Fruit fly (Drosophila melanogaster): ENCODE measurements around the gene knk.

knk gene

DNA sequence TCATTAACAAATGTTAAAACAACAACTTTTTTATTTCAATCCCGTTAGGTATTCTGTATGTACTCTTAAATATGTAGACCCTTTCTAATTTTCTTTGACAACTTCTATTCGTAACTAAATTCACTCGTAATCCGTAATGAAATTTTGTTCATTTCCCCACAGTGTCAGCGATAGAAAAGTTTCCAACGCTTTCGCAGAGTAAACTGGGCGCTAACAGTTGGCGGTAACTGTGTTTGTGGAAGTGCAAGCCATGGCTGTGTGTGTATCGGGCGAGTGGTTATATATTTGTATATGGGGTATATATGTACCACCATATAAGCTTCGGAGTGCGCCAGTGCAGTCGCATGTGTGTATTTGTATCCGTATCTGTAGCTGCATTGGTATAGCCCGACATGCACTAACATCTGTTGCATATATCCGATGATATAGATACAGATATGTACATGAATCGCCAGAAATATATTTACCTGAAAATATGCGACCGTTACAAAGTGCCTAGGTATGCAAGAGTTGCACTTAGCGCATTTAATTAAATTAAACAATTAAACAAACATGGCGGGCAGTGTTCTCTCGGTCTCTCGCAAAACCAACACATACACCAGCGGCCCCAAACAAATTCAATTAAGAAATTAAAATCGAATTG, 43.9 kb downstream of the knk start:
- TF ChIP-seq CTCF (optimal IDR thresholded peaks at IDR 0.05) (no peak), CG8478 (optimal IDR thresholded peaks at IDR 0.05) (no peak)

DNA sequence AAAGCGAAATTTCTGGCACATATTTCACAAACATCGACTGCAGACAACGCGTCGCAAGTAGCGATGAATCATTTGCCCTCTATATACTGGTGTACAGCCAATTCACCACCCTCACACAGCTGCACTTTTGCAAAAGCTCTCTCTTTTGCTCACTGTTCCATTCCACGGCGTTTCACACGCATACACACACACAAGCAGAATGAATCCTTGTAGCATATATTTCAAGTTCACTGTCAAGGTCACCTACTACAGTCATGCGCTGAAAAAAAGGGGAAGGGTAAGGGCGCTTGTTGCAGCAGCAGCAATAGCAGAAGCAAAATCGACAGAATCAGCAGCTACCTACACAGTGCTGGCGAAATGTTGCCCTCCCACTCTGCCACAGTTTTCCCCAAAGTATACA, 44.8 kb downstream of the knk start:
- no peak for TF ChIP-seq CTCF (optimal IDR thresholded peaks at IDR 0.05)
- no peak for TF ChIP-seq CG8478 (optimal IDR thresholded peaks at IDR 0.05)

DNA sequence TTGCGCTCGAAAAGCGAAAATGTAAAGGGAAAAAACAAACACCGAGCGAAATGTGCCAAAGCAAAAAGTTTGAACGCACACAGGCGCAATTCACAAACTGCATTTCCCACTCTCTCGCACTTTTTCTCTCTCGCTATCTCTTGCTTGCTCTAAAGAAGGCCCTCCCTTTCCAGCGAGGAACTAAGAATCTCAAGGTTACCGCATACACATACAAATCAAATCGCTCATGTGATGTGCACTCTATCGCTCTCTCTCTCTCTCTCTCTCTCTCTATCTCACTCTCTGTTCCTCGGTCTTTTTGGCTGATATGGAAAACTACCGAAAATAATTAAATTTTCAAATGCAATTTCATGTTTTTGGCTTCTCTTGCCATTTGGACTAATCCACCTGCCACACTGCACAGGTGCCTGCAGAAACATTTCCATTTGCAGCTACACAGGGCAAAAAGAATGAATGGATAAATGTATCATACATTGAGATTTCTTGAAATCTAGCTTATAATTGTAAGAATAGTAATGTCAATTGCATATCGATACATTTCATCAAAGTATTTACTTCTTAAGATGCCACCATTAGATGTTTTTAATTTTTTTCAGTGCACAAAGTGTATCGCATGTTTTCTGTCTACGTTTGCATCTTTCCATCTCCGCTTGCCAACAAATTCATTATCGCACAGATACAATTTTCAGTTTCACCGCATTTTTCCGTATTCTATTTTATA, 46.0 kb downstream of the knk start:
- TF ChIP-seq CTCF (optimal IDR thresholded peaks at IDR 0.05), result no peak
- no peak for TF ChIP-seq CG8478 (optimal IDR thresholded peaks at IDR 0.05)

DNA sequence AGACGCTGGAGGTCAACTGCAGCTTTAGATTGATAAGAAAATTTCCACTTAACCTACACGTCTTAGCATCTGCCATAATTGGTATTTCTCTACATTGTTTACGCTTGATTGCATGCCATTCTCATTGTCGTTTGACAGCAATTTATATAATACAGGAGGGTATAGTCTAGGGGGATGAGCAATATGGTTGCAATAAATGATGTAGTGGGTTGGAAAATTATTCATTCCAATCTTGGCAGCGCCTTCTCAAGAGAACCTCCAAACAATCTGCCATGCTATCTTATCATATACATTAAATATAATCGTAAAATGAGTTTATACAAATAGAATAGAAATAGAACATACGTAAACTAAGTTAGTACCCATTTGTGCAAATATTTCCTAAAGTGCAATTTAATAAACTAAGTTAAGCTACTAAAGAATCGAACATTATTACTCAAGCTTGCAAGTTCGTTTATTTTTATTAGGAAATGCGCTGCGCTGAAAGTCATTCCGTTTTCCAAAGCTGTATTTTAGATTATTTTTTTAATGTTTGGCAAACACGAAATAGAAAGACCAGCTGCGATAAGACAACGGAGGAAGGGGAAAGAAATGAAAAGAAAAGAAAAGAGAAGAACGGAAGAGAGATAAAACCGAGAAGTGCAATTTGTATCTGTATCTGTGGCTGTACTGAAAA, 46.9 kb downstream of the knk start:
- TF ChIP-seq CG8478 (optimal IDR thresholded peaks at IDR 0.05) (no peak), CTCF (optimal IDR thresholded peaks at IDR 0.05) (no peak)

DNA sequence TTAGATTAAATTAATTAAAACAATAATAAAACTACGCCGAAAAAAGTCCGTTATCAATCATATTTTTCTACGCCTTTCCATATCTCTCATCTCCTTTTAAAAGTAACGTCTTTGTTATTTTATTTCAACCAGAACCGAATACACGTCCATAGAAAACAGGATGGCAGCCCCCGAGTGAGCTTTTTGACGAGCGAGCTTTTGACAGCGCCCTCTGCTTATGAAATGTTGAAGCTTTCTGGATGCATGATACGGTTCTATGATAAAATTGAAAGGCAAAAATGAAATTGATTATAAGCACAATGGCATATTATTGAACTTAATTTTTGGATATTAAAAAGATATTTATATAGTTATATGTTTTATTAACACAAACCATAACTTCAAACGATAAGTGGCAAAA, 48.8 kb downstream of the knk start:
- peak in 1 of 2 experiments; percentile 54 for TF ChIP-seq CTCF (optimal IDR thresholded peaks at IDR 0.05)
- TF ChIP-seq CG8478 (optimal IDR thresholded peaks at IDR 0.05), result no peak

DNA sequence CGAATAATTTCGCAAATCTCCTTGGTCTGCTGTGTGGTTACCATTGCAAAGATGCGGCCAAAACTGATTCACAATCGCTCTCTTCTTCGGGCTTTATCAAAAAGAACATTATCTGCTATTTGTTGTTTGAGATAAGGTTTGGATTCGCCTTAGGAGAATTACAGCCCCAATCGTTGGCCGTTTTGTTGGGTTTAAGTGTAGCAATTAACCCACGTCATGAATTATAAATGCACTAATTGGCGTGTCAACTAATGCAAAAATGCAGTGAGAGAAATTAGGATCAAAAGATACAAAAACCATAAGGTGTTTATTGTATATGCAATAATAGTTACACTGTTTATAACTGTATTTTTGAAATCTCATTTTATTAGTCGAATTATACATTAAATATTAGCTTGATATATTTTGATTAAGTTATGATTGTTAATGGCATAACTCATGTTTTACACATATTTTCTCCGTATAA, 50.1 kb downstream of the knk start, which contains the start of gene Alp13:
TSS of gene Alp13 (minus strand) at position 51 of the 466 bp plus-strand sequence.
- no peak for TF ChIP-seq CG8478 (optimal IDR thresholded peaks at IDR 0.05)
- TF ChIP-seq CTCF (optimal IDR thresholded peaks at IDR 0.05), result no peak

Measured in S2 (cell line).